Worm (Caenorhabditis elegans): ENCODE results near the gene exos-4.1.

- TF ChIP-seq ref-1 (GFP tag; conservative IDR thresholded peaks at IDR 0.05) (no peak), flt-1 (GFP tag; IDR thresholded peaks at IDR 0.05) (no peak)
These were observed 9.0 kb upstream of the exos-4.1 start for ce11 chrIV:13089671-13090242.
